Fruit fly (Drosophila melanogaster) whole organism, pupa: ENCODE results near the gene CG31097.

Experiments
- CG10348 ChIP-seq: fragments of 200-800 bp; sonication (Bioruptor generic); IDR thresholded peaks from 2 replicates; pipeline ENCODE4 v1.3.6; 2022; ENCODE audit warnings: missing biosample characterization, missing genetic modification characterization
- CG12605 ChIP-seq: fragments of 200-800 bp; sonication (Bioruptor generic); IDR thresholded peaks from 2 replicates; pipeline ENCODE4 v1.3.6; 2022; ENCODE audit warnings: missing biosample characterization, missing genetic modification characterization
- CG13204 ChIP-seq: fragments of 200-800 bp; sonication (Bioruptor generic); optimal IDR thresholded peaks from 2 replicates; lab custom pipeline; 2018; ENCODE audit warnings: missing biosample characterization, mild to moderate bottlenecking, missing genetic modification characterization, moderate library complexity
- CG4496 ChIP-seq: fragments of 200-800 bp; sonication (Bioruptor generic); IDR thresholded peaks from 3 replicates; pipeline ENCODE4 v1.3.6; 2022; ENCODE audit warnings: missing biosample characterization, missing genetic modification characterization
- CG8159 ChIP-seq: fragments of 200-800 bp; sonication (Bioruptor generic); optimal IDR thresholded peaks from 3 replicates; lab custom pipeline; 2018; ENCODE audit warnings: missing biosample characterization, mild to moderate bottlenecking, missing genetic modification characterization, moderate library complexity
- CG8301 ChIP-seq: fragments of 200-800 bp; sonication (Bioruptor generic); optimal IDR thresholded peaks from 2 replicates; lab custom pipeline; 2018; ENCODE audit warnings: missing biosample characterization, mild to moderate bottlenecking, missing genetic modification characterization
- D1 ChIP-seq: fragments of 200-800 bp; sonication (Bioruptor generic); optimal IDR thresholded peaks from 2 replicates; lab custom pipeline; 2018; ENCODE audit warnings: missing biosample characterization, mild to moderate bottlenecking, missing genetic modification characterization, moderate library complexity
- EcR ChIP-seq: fragments of 200-800 bp; sonication (Bioruptor generic); optimal IDR thresholded peaks from 3 replicates; lab custom pipeline; 2019; ENCODE audit warnings: missing biosample characterization, missing genetic modification characterization, mild to moderate bottlenecking, moderate library complexity, missing genetic modification reagents
- fd96Ca ChIP-seq: fragments of 200-800 bp; sonication (Bioruptor generic); IDR thresholded peaks from 3 replicates; pipeline ENCODE4 v1.3.6; 2022; ENCODE audit warnings: missing biosample characterization, missing genetic modification characterization
- gl ChIP-seq: fragments of 200-800 bp; sonication (Bioruptor generic); optimal IDR thresholded peaks from 2 replicates; lab custom pipeline; 2018; ENCODE audit warnings: missing biosample characterization, mild to moderate bottlenecking, missing genetic modification characterization

DNA sequence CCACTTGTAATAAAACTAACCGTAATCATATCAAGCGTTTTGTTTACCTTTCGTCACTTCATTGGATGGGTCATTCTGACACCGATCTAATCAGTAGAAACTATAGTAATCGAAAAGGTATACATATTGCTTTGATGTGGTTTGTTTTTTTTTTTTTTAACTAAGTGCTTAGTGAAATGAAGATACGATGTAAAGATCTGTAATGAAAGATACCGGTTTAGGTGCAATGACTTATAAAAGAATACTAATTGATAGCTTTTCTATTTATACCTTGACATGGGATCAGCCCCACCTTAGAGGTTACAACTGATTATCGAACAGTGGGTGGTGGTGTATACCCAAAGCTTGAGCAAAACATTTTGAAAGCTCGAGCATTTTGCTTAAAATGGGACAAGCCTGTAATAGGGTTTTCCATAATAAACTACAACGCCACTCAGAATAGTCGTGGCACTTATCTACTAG, 14.3 kb downstream of the CG31097 start, which contains the start of gene CG31300:
- TF ChIP-seq CG13204 (GFP tag; lab: Kevin White, UChicago) (no peak), CG8301 (tag; lab: Kevin White, UChicago) (no peak), gl (tag; lab: Kevin White, UChicago) (no peak), CG12605 (GFP tag; lab: Robert Waterston, UW) (no peak), D1 (no peak), CG4496 (GFP tag; lab: Robert Waterston, UW) (no peak), fd96Ca (GFP tag; lab: Robert Waterston, UW) (no peak), CG8159 (tag; lab: Kevin White, UChicago) (no peak), CG10348 (GFP tag; lab: Robert Waterston, UW) (no peak), EcR (GFP tag; lab: Kevin White, UChicago) (no peak)
